Fruit fly (Drosophila melanogaster): ENCODE data around the gene CG9775.

- no peak for TF ChIP-seq CG12768 (GFP tag; optimal IDR thresholded peaks at IDR 0.05)
- no peak for TF ChIP-seq CG1620 (GFP tag; optimal IDR thresholded peaks at IDR 0.05)
- no peak for TF ChIP-seq cnc (optimal IDR thresholded peaks at IDR 0.05)
- TF ChIP-seq CG33017 (tag; optimal IDR thresholded peaks at IDR 0.05), result no peak
- no peak for TF ChIP-seq Hr96 (GFP tag; optimal IDR thresholded peaks at IDR 0.05)
- no peak for TF ChIP-seq CG7101 (tag; optimal IDR thresholded peaks at IDR 0.05)
- no peak for TF ChIP-seq CG7045 (GFP tag; optimal IDR thresholded peaks at IDR 0.05)
- TF ChIP-seq ovo (GFP tag; optimal IDR thresholded peaks at IDR 0.05), result no peak
These were observed 9.0 kb downstream of the CG9775 start for dm6 chr3R:4632639-4633038.
